Fruit fly (Drosophila melanogaster) whole organism, prepupa: Measurements from ENCODE around the gene Cpr72Eb.

Experiments
- Blimp-1 ChIP-seq: fragments of 200-800 bp; sonication (Bioruptor generic); optimal IDR thresholded peaks from 3 replicates; lab custom pipeline; 2017; ENCODE audit warnings: missing biosample characterization, missing genetic modification characterization, mild to moderate bottlenecking, moderate library complexity, missing genetic modification reagents
- CG10631 ChIP-seq: fragments of 200-800 bp; sonication (Bioruptor generic); optimal IDR thresholded peaks from 2 replicates; lab custom pipeline; 2016; ENCODE audit warnings: missing biosample characterization, missing genetic modification characterization
- CG10669 ChIP-seq: fragments of 200-800 bp; sonication (Bioruptor generic); optimal IDR thresholded peaks from 3 replicates; lab custom pipeline; 2018; ENCODE audit warnings: missing biosample characterization, mild to moderate bottlenecking, missing genetic modification characterization, moderate library complexity
- CG11294 ChIP-seq: fragments of 200-800 bp; sonication (Bioruptor generic); IDR thresholded peaks from 2 replicates; pipeline ENCODE4 v1.3.6; 2022; ENCODE audit warnings: missing biosample characterization, missing genetic modification characterization
- CG11762 ChIP-seq: fragments of 200-800 bp; sonication (Bioruptor generic); optimal IDR thresholded peaks from 3 replicates; lab custom pipeline; 2016; ENCODE audit warnings: missing biosample characterization, missing genetic modification characterization; ENCODE audit not compliant: insufficient read depth
- CG11902 ChIP-seq: fragments of 200-800 bp; sonication (Bioruptor generic); optimal IDR thresholded peaks from 3 replicates; lab custom pipeline; 2016; ENCODE audit warnings: missing biosample characterization, missing genetic modification characterization
- CG16779 ChIP-seq: fragments of 200-800 bp; sonication (Bioruptor generic); optimal IDR thresholded peaks from 3 replicates; lab custom pipeline; 2017; ENCODE audit warnings: missing biosample characterization, mild to moderate bottlenecking, missing genetic modification characterization
- CG31627 ChIP-seq: fragments of 200-800 bp; sonication (Bioruptor generic); optimal IDR thresholded peaks from 3 replicates; lab custom pipeline; 2016; ENCODE audit warnings: missing biosample characterization, missing genetic modification characterization
- CG34406 ChIP-seq: fragments of 200-800 bp; sonication (Bioruptor generic); optimal IDR thresholded peaks from 3 replicates; lab custom pipeline; 2016; ENCODE audit warnings: missing biosample characterization, missing genetic modification characterization
- CG3919 ChIP-seq: fragments of 200-800 bp; sonication (Bioruptor generic); optimal IDR thresholded peaks from 3 replicates; lab custom pipeline; 2016; ENCODE audit warnings: missing biosample characterization, missing genetic modification characterization
- CG4318 ChIP-seq: fragments of 200-800 bp; sonication (Bioruptor generic); optimal IDR thresholded peaks from 3 replicates; lab custom pipeline; 2017; ENCODE audit warnings: missing biosample characterization, mild to moderate bottlenecking, missing genetic modification characterization
- CG6163 ChIP-seq: fragments of 200-800 bp; sonication (Bioruptor generic); IDR thresholded peaks from 3 replicates; pipeline ENCODE4 v1.3.6; 2022; ENCODE audit warnings: missing biosample characterization, missing genetic modification characterization
- CG6792 ChIP-seq: fragments of 200-800 bp; sonication (Bioruptor generic); optimal IDR thresholded peaks from 3 replicates; lab custom pipeline; 2016; ENCODE audit warnings: missing biosample characterization, missing genetic modification characterization
- CG6854 ChIP-seq: fragments of 200-800 bp; sonication (Bioruptor generic); optimal IDR thresholded peaks from 2 replicates; lab custom pipeline; 2017; ENCODE audit warnings: missing biosample characterization, mild to moderate bottlenecking, missing genetic modification characterization
- CG7368 ChIP-seq: fragments of 200-800 bp; sonication (Bioruptor generic); optimal IDR thresholded peaks from 3 replicates; lab custom pipeline; 2016; ENCODE audit warnings: missing biosample characterization, missing genetic modification characterization
- CG8119 ChIP-seq: fragments of 200-800 bp; sonication (Bioruptor generic); IDR thresholded peaks from 3 replicates; pipeline ENCODE4 v1.3.6; 2022; ENCODE audit warnings: missing biosample characterization, missing genetic modification characterization
- CG8319 ChIP-seq: fragments of 200-800 bp; sonication (Bioruptor generic); optimal IDR thresholded peaks from 3 replicates; lab custom pipeline; 2016; ENCODE audit warnings: missing biosample characterization, missing genetic modification characterization
- Ets21C ChIP-seq: fragments of 200-800 bp; sonication (Bioruptor generic); optimal IDR thresholded peaks from 3 replicates; lab custom pipeline; 2016; ENCODE audit warnings: missing biosample characterization, missing genetic modification characterization
- Ets96B ChIP-seq: fragments of 200-800 bp; optimal IDR thresholded peaks from 2 replicates; lab custom pipeline; 2019; ENCODE audit warnings: missing biosample characterization, mild to moderate bottlenecking, missing genetic modification characterization, moderate library complexity
- Gug ChIP-seq: fragments of 200-800 bp; sonication (Bioruptor generic); IDR thresholded peaks from 2 replicates; pipeline ENCODE4 v1.3.6; 2022; ENCODE audit warnings: missing biosample characterization, missing genetic modification characterization
- Lpt ChIP-seq: fragments of 200-800 bp; sonication (Bioruptor generic); optimal IDR thresholded peaks from 3 replicates; lab custom pipeline; 2016; ENCODE audit warnings: missing biosample characterization, missing genetic modification characterization
- Met ChIP-seq: fragments of 200-800 bp; sonication (Bioruptor generic); optimal IDR thresholded peaks from 3 replicates; lab custom pipeline; 2016; ENCODE audit warnings: missing biosample characterization, missing genetic modification characterization
- OdsH ChIP-seq: fragments of 200-800 bp; sonication (Bioruptor generic); optimal IDR thresholded peaks from 3 replicates; lab custom pipeline; 2016; ENCODE audit warnings: missing biosample characterization, missing genetic modification characterization
- Sox102F ChIP-seq: fragments of 200-800 bp; sonication (Bioruptor generic); optimal IDR thresholded peaks from 2 replicates; lab custom pipeline; 2016; ENCODE audit warnings: missing biosample characterization, mild to moderate bottlenecking, missing genetic modification characterization
- Sox15 ChIP-seq: fragments of 200-800 bp; sonication (Bioruptor generic); optimal IDR thresholded peaks from 3 replicates; lab custom pipeline; 2016; ENCODE audit warnings: missing biosample characterization, missing genetic modification characterization
- achi ChIP-seq: fragments of 200-800 bp; sonication (Bioruptor generic); optimal IDR thresholded peaks from 3 replicates; lab custom pipeline; 2016; ENCODE audit warnings: missing biosample characterization, missing genetic modification characterization
- acj6 ChIP-seq: fragments of 200-800 bp; sonication (Bioruptor generic); optimal IDR thresholded peaks from 3 replicates; lab custom pipeline; 2016; ENCODE audit warnings: missing biosample characterization, missing genetic modification characterization
- cyc ChIP-seq: fragments of 200-800 bp; sonication (Bioruptor generic); optimal IDR thresholded peaks from 3 replicates; lab custom pipeline; 2016; ENCODE audit warnings: missing biosample characterization, missing genetic modification characterization
- dac ChIP-seq: fragments of 200-800 bp; sonication (Bioruptor generic); optimal IDR thresholded peaks from 2 replicates; lab custom pipeline; 2017; ENCODE audit warnings: missing biosample characterization, mild to moderate bottlenecking, missing genetic modification characterization
- dsx ChIP-seq: fragments of 200-800 bp; optimal IDR thresholded peaks from 3 replicates; lab custom pipeline; 2019; ENCODE audit warnings: missing biosample characterization, mild to moderate bottlenecking, missing genetic modification characterization, moderate library complexity; ENCODE audit not compliant: poor library complexity, severe bottlenecking
- esn ChIP-seq: fragments of 200-800 bp; sonication (Bioruptor generic); optimal IDR thresholded peaks from 2 replicates; lab custom pipeline; 2016; ENCODE audit warnings: missing biosample characterization, mild to moderate bottlenecking, missing genetic modification characterization, moderate library complexity
- fd59A ChIP-seq: fragments of 200-800 bp; sonication (Bioruptor generic); optimal IDR thresholded peaks from 2 replicates; lab custom pipeline; 2017; ENCODE audit warnings: missing biosample characterization, mild to moderate bottlenecking, missing genetic modification characterization, missing genetic modification reagents
- lz ChIP-seq: fragments of 200-800 bp; sonication (Bioruptor generic); optimal IDR thresholded peaks from 3 replicates; lab custom pipeline; 2016; ENCODE audit warnings: missing biosample characterization, missing genetic modification characterization
- spab ChIP-seq: fragments of 200-800 bp; sonication (Bioruptor generic); optimal IDR thresholded peaks from 2 replicates; lab custom pipeline; 2017; ENCODE audit warnings: missing biosample characterization, mild to moderate bottlenecking, missing genetic modification characterization, missing genetic modification reagents
- ss ChIP-seq, 2 experiments: fragments of 200-800 bp; sonication (Bioruptor generic); optimal IDR thresholded peaks; 2 replicates in 1 of 2; 3 replicates in 1 of 2; lab custom pipeline; 2017 to 2018; ENCODE audit warnings: mild to moderate bottlenecking in 2 of 2, missing biosample characterization in 2 of 2, missing genetic modification characterization in 2 of 2, moderate library complexity in 1 of 2
- topi ChIP-seq: fragments of 200-800 bp; sonication (Bioruptor generic); optimal IDR thresholded peaks from 3 replicates; lab custom pipeline; 2016; ENCODE audit warnings: missing biosample characterization, missing genetic modification characterization
- vri ChIP-seq: fragments of 200-800 bp; sonication (Bioruptor generic); optimal IDR thresholded peaks from 3 replicates; lab custom pipeline; 2016; ENCODE audit warnings: missing biosample characterization, mild to moderate bottlenecking, missing genetic modification characterization

The Cpr72Eb gene

DNA sequence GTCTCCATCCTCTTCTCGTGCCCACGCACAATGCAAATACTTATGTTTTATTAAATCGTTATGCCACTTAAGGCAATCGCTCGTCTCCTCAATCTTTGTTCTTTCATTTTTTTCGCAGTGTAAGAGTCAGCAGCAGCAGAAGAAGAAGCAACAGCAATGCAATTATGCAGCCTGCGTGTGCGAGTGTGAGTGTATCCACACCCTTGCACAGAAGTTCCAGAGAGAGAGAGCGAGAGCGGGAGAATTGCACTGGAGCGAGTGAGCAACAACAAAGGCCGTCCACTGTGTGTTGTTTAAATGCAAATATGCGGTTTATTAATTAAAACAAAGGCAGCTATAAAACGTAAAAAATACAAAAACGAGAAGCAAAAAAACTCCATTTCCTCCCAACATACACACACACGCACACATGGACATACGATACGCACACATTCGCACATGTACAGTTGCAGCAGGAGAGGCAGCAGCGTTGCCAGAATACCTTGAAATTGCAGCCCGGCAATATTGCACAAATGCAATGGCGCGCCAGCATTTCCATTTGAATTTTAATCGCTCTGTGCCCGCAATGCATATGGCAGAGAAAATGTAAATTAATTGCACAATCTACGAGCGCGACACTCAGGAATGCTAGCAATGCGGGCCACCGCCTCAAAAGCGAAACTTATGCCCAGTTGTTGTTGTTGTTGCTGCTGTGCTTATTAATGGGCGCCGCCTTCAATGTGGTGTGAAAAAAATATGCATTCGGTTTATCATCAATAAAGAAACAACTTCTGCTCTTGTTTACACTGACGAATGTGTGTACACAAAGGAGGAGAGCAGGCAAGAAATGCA, 44.1 kb downstream of the Cpr72Eb start (continued):
- TF ChIP-seq CG3919 (GFP tag; lab: Kevin White, UChicago) (peak; percentile 46), CG4318 (GFP tag; lab: Kevin White, UChicago) (no peak), Sox15 (GFP tag; lab: Kevin White, UChicago) (peak; percentile 24), Ets96B (tag; lab: Kevin White, UChicago) (peak; percentile 49), CG6854 (GFP tag; lab: Kevin White, UChicago) (peak; percentile 63), CG8119 (GFP tag; lab: Robert Waterston, UW) (peak; percentile 77), CG16779 (tag; lab: Kevin White, UChicago) (peak; percentile 46), cyc (GFP tag; lab: Kevin White, UChicago) (peak; percentile 49), Ets21C (GFP tag; lab: Kevin White, UChicago) (peak; percentile 32), CG6163 (GFP tag; lab: Robert Waterston, UW) (peak; percentile 68), spab (GFP tag; lab: Kevin White, UChicago) (peak; percentile 30), CG10669 (GFP tag; lab: Kevin White, UChicago) (peak; percentile 63), Blimp-1 (GFP tag; lab: Kevin White, UChicago) (peak; percentile 37), Lpt (GFP tag; lab: Kevin White, UChicago) (peak; percentile 72), Sox102F (GFP tag; lab: Kevin White, UChicago) (peak; percentile 78), CG7368 (GFP tag; lab: Kevin White, UChicago) (peak; percentile 54), topi (peak; percentile 53), Gug (peak; percentile 44), esn (GFP tag; lab: Kevin White, UChicago) (peak; percentile 59), vri (GFP tag; lab: Kevin White, UChicago) (peak; percentile 63), Met (GFP tag; lab: Kevin White, UChicago) (peak; percentile 64), CG8319 (GFP tag; lab: Kevin White, UChicago) (no peak), dsx (GFP tag; lab: Kevin White, UChicago) (peak; percentile 58), achi (GFP tag; lab: Kevin White, UChicago) (peak; percentile 8), CG11902 (GFP tag; lab: Kevin White, UChicago) (no peak), acj6 (peak; percentile 58), fd59A (GFP tag; lab: Kevin White, UChicago) (peak; percentile 57), CG10631 (peak; percentile 64), CG31627 (GFP tag; lab: Kevin White, UChicago) (peak; percentile 55), OdsH (GFP tag; lab: Kevin White, UChicago) (peak; percentile 58), CG11762 (GFP tag; lab: Kevin White, UChicago) (peak; percentile 6), CG11294 (GFP tag; lab: Robert Waterston, UW) (peak; percentile 58; the same call in 1 of the 2 replicates), CG6792 (GFP tag; lab: Kevin White, UChicago) (peak; percentile 56), dac (GFP tag; lab: Kevin White, UChicago) (no peak), ss (GFP tag; optimal IDR thresholded peaks at IDR 0.05; lab: Kevin White, UChicago) (peak; percentile 56 to 64), CG34406 (peak; percentile 41), lz (GFP tag; lab: Kevin White, UChicago) (peak; percentile 64)
